Worm (Caenorhabditis elegans) whole organism, L4 larva: ENCODE measurements around the gene ZC373.5.

Experiments used
- F26F4.8 ChIP-seq: fragments of 200-800 bp; sonication (Bioruptor generic); conservative IDR thresholded peaks from 2 replicates; pipeline ENCODE4 v1.3.6; 2022; ENCODE audit warnings: missing genetic modification characterization, missing compliant biosample characterization
- F49E8.2 ChIP-seq: sonication (generic microtip); optimal IDR thresholded peaks from 2 replicates; lab custom pipeline; 2016; ENCODE audit warnings: missing compliant biosample characterization, mild to moderate bottlenecking, missing genetic modification characterization, borderline replicate concordance
- R02D3.7 ChIP-seq: fragments of 150-350 bp; sonication (generic microtip); optimal IDR thresholded peaks from 3 replicates; lab custom pipeline; 2014; ENCODE audit warnings: missing biosample characterization, missing genetic modification characterization
- T26A8.4 ChIP-seq: fragments of 200-800 bp; sonication (Bioruptor generic); IDR thresholded peaks from 2 replicates; pipeline ENCODE4 v1.3.6; 2022; ENCODE audit warnings: missing genetic modification characterization, missing compliant biosample characterization
- Y105C5A.15 ChIP-seq: fragments of 200-800 bp; sonication (Bioruptor generic); IDR thresholded peaks from 2 replicates; pipeline ENCODE4 v1.3.6; 2022; ENCODE audit warnings: missing genetic modification characterization, missing compliant biosample characterization
- Y48G9A.11 ChIP-seq: fragments of 200-800 bp; sonication (Bioruptor generic); IDR thresholded peaks from 2 replicates; pipeline ENCODE4 v1.3.6; 2022; ENCODE audit warnings: missing genetic modification reagents, missing genetic modification characterization, missing compliant biosample characterization
- Y75B8A.6 ChIP-seq: fragments of 200-800 bp; sonication (Bioruptor generic); IDR thresholded peaks from 2 replicates; pipeline ENCODE4 v1.3.6; 2022; ENCODE audit warnings: missing genetic modification reagents, missing genetic modification characterization, missing compliant biosample characterization
- ama-1 ChIP-seq: fragments of 150-350 bp; optimal IDR thresholded peaks from 2 replicates; lab custom pipeline; 2014; ENCODE audit warnings: inconsistent platforms, mixed read lengths
- arid-1 ChIP-seq: fragments of 200-800 bp; sonication (Bioruptor generic); conservative IDR thresholded peaks from 2 replicates; pipeline ENCODE4 v1.3.6; 2022; ENCODE audit warnings: missing genetic modification reagents, missing genetic modification characterization, missing compliant biosample characterization
- attf-4 ChIP-seq: sonication (generic microtip); optimal IDR thresholded peaks from 3 replicates; lab custom pipeline; 2017; ENCODE audit warnings: missing biosample characterization, missing genetic modification characterization
- ceh-28 ChIP-seq: fragments of 150-350 bp; optimal IDR thresholded peaks from 2 replicates; lab custom pipeline; 2014; ENCODE audit warnings: missing biosample characterization, missing genetic modification reagents, missing genetic modification characterization
- ceh-44 ChIP-seq: fragments of 200-800 bp; sonication (Bioruptor generic); IDR thresholded peaks from 2 replicates; pipeline ENCODE4 v1.3.6; 2022; ENCODE audit warnings: missing genetic modification reagents, missing genetic modification characterization, missing compliant biosample characterization
- ceh-62 ChIP-seq: sonication (generic microtip); optimal IDR thresholded peaks from 2 replicates; lab custom pipeline; 2017; ENCODE audit warnings: missing biosample characterization, missing genetic modification characterization
- ces-1 ChIP-seq: fragments of 150-350 bp; sonication (generic microtip); optimal IDR thresholded peaks from 4 replicates; lab custom pipeline; 2014; ENCODE audit warnings: missing biosample characterization, missing genetic modification reagents, missing genetic modification characterization
- daf-12 ChIP-seq: fragments of 150-350 bp; optimal IDR thresholded peaks from 2 replicates; lab custom pipeline; 2014; ENCODE audit warnings: missing biosample characterization, missing genetic modification reagents, missing genetic modification characterization
- daf-16 ChIP-seq, 3 experiments: sonication (generic microtip); optimal IDR thresholded peaks; 2 replicates each; lab custom pipeline; 2016 to 2017; ENCODE audit warnings: missing genetic modification characterization in 3 of 3, missing genetic modification reagents in 3 of 3, mild to moderate bottlenecking in 2 of 3, missing compliant biosample characterization in 2 of 3, missing biosample characterization in 1 of 3, moderate library complexity in 1 of 3
- daf-19 ChIP-seq: fragments of 200-800 bp; sonication (Bioruptor generic); conservative IDR thresholded peaks from 2 replicates; pipeline ENCODE4 v1.3.6; 2022; ENCODE audit warnings: missing genetic modification characterization, missing compliant biosample characterization
- daf-8 ChIP-seq: fragments of 200-800 bp; sonication (Bioruptor generic); IDR thresholded peaks from 2 replicates; pipeline ENCODE4 v1.3.6; 2022; ENCODE audit warnings: missing genetic modification characterization, missing compliant biosample characterization
- duxl-1 ChIP-seq: sonication (generic microtip); optimal IDR thresholded peaks from 2 replicates; lab custom pipeline; 2016; ENCODE audit warnings: mild to moderate bottlenecking, missing genetic modification characterization, moderate library complexity, missing compliant biosample characterization; ENCODE audit not compliant: poor library complexity
- egl-27 ChIP-seq: sonication (generic microtip); optimal IDR thresholded peaks from 3 replicates; lab custom pipeline; 2017; ENCODE audit warnings: missing biosample characterization, missing genetic modification reagents, missing genetic modification characterization
- gei-8 ChIP-seq: fragments of 200-800 bp; sonication (Bioruptor generic); optimal IDR thresholded peaks from 2 replicates; lab custom pipeline; 2018; ENCODE audit warnings: mild to moderate bottlenecking, missing genetic modification characterization, missing compliant biosample characterization
- hif-1 ChIP-seq, 2 experiments: sonication (generic microtip); optimal IDR thresholded peaks; 2 replicates each; lab custom pipeline; 2016 to 2017; ENCODE audit warnings: missing compliant biosample characterization in 2 of 2, missing genetic modification characterization in 2 of 2, missing genetic modification reagents in 2 of 2, missing genotype in 2 of 2, mild to moderate bottlenecking in 1 of 2
- lim-7 ChIP-seq: fragments of 200-800 bp; sonication (Bioruptor generic); IDR thresholded peaks from 2 replicates; pipeline ENCODE4 v1.3.6; 2022; ENCODE audit warnings: missing genetic modification characterization, missing compliant biosample characterization
- lin-13 ChIP-seq: fragments of 150-350 bp; optimal IDR thresholded peaks from 2 replicates; lab custom pipeline; 2014; ENCODE audit warnings: missing biosample characterization, missing genetic modification reagents, missing genetic modification characterization
- lin-39 ChIP-seq: fragments of 150-350 bp; optimal IDR thresholded peaks from 2 replicates; lab custom pipeline; 2014; ENCODE audit warnings: missing biosample characterization, missing genetic modification reagents, missing genetic modification characterization
- lsy-2 ChIP-seq, 2 experiments: fragments of 150-350 bp in 1 of 2; sonication (generic microtip) in 1 of 2; optimal IDR thresholded peaks; 2 replicates each; lab custom pipeline; 2014 to 2017; ENCODE audit warnings: missing biosample characterization in 2 of 2, missing genetic modification characterization in 2 of 2
- madf-5 ChIP-seq, 2 experiments: fragments of 200-800 bp; sonication (Bioruptor generic); IDR thresholded peaks; 2 replicates each; pipeline ENCODE4 v1.3.6; 2022; ENCODE audit warnings: missing compliant biosample characterization in 2 of 2, missing genetic modification characterization in 2 of 2
- madf-9 ChIP-seq: fragments of 200-800 bp; sonication (Bioruptor generic); conservative IDR thresholded peaks from 2 replicates; pipeline ENCODE4 v1.3.6; 2022; ENCODE audit warnings: missing genetic modification reagents, missing genetic modification characterization, missing compliant biosample characterization
- mdl-1 ChIP-seq, 2 experiments: fragments of 150-350 bp in 1 of 2; sonication (generic microtip) in 1 of 2; optimal IDR thresholded peaks; 2 replicates each; lab custom pipeline; 2014 to 2017; ENCODE audit warnings: missing biosample characterization in 2 of 2, missing genetic modification characterization in 2 of 2
- mep-1 ChIP-seq: fragments of 150-350 bp; sonication (generic microtip); optimal IDR thresholded peaks from 3 replicates; lab custom pipeline; 2014; ENCODE audit warnings: missing biosample characterization, missing genetic modification characterization
- mes-2 ChIP-seq: sonication (generic microtip); optimal IDR thresholded peaks from 2 replicates; lab custom pipeline; 2016; ENCODE audit warnings: missing genotype, mild to moderate bottlenecking, missing genetic modification characterization, missing compliant biosample characterization; ENCODE audit not compliant: poor library complexity, severe bottlenecking
- mxl-2 ChIP-seq: fragments of 200-800 bp; sonication (Bioruptor generic); conservative IDR thresholded peaks from 2 replicates; pipeline ENCODE4 v1.3.6; 2022; ENCODE audit warnings: missing genetic modification reagents, missing genetic modification characterization, missing compliant biosample characterization
- mxl-3 ChIP-seq: fragments of 200-800 bp; sonication (Bioruptor generic); optimal IDR thresholded peaks from 2 replicates; lab custom pipeline; 2018; ENCODE audit warnings: mild to moderate bottlenecking, missing genetic modification characterization, missing compliant biosample characterization
- nhr-102 ChIP-seq: sonication (generic microtip); optimal IDR thresholded peaks from 2 replicates; lab custom pipeline; 2016; ENCODE audit warnings: mild to moderate bottlenecking, missing genetic modification characterization, moderate library complexity, missing compliant biosample characterization
- nhr-237 ChIP-seq: sonication (generic microtip); optimal IDR thresholded peaks from 2 replicates; lab custom pipeline; 2017; ENCODE audit warnings: missing biosample characterization, missing genetic modification characterization
- nhr-28 ChIP-seq: fragments of 150-350 bp; optimal IDR thresholded peaks from 2 replicates; lab custom pipeline; 2014; ENCODE audit warnings: missing biosample characterization, missing genetic modification characterization
- nhr-42 ChIP-seq: fragments of 200-800 bp; sonication (Bioruptor generic); IDR thresholded peaks from 2 replicates; pipeline ENCODE4 v1.3.6; 2022; ENCODE audit warnings: missing genetic modification characterization, missing compliant biosample characterization
- nhr-6 ChIP-seq: fragments of 150-350 bp; optimal IDR thresholded peaks from 2 replicates; lab custom pipeline; 2014; ENCODE audit warnings: missing biosample characterization, missing genetic modification characterization
- nhr-76 ChIP-seq: fragments of 150-350 bp; optimal IDR thresholded peaks from 2 replicates; lab custom pipeline; 2014; ENCODE audit warnings: missing biosample characterization, missing genetic modification characterization
- nhr-77 ChIP-seq: fragments of 150-350 bp; optimal IDR thresholded peaks from 2 replicates; lab custom pipeline; 2014; ENCODE audit warnings: missing biosample characterization, missing genetic modification characterization
- php-3 ChIP-seq: fragments of 200-800 bp; sonication (Bioruptor generic); IDR thresholded peaks from 2 replicates; pipeline ENCODE4 v1.3.6; 2022; ENCODE audit warnings: missing genetic modification reagents, missing genetic modification characterization, missing compliant biosample characterization
- rbr-2 ChIP-seq: sonication (generic microtip); optimal IDR thresholded peaks from 2 replicates; lab custom pipeline; 2016; ENCODE audit warnings: missing genotype, missing genetic modification characterization, missing compliant biosample characterization
- sdz-12 ChIP-seq: fragments of 200-800 bp; sonication (Bioruptor generic); optimal IDR thresholded peaks from 2 replicates; lab custom pipeline; 2018; ENCODE audit warnings: mild to moderate bottlenecking, missing genetic modification characterization, missing compliant biosample characterization
- skn-1 ChIP-seq: fragments of 150-350 bp; optimal IDR thresholded peaks from 2 replicates; lab custom pipeline; 2014; ENCODE audit warnings: missing biosample characterization, missing genetic modification characterization
- snpc-4 ChIP-seq: fragments of 150-350 bp; optimal IDR thresholded peaks from 2 replicates; lab custom pipeline; 2014; ENCODE audit warnings: missing biosample characterization, missing genetic modification characterization
- spr-1 ChIP-seq: sonication (generic microtip); optimal IDR thresholded peaks from 2 replicates; lab custom pipeline; 2016; ENCODE audit warnings: mild to moderate bottlenecking, missing genetic modification characterization, missing compliant biosample characterization
- tag-97 ChIP-seq: fragments of 200-800 bp; sonication (Bioruptor generic); IDR thresholded peaks from 2 replicates; pipeline ENCODE4 v1.3.6; 2022; ENCODE audit warnings: missing genetic modification characterization, missing compliant biosample characterization
- unc-130 ChIP-seq: sonication (generic microtip); optimal IDR thresholded peaks from 2 replicates; lab custom pipeline; 2016; ENCODE audit warnings: missing genetic modification reagents, missing genetic modification characterization, missing compliant biosample characterization
- unc-62 ChIP-seq, 3 experiments: fragments of 150-350 bp in 1 of 3; sonication (generic microtip); optimal IDR thresholded peaks in 2 of 3; peaks in 1 of 3; 1 replicate in 1 of 3; 2 replicates in 2 of 3; lab custom pipeline; 2014 to 2017; ENCODE audit warnings: missing biosample characterization in 3 of 3, missing genetic modification characterization in 3 of 3, missing genetic modification reagents in 3 of 3, missing genotype in 1 of 3
- zag-1 ChIP-seq: fragments of 150-350 bp; optimal IDR thresholded peaks from 2 replicates; lab custom pipeline; 2014; ENCODE audit warnings: missing biosample characterization, missing genetic modification characterization
- zfp-3 ChIP-seq: fragments of 200-800 bp; sonication (Bioruptor generic); conservative IDR thresholded peaks from 2 replicates; pipeline ENCODE4 v1.3.6; 2022; ENCODE audit warnings: missing genetic modification reagents, missing genetic modification characterization, missing compliant biosample characterization
- zip-2 ChIP-seq: fragments of 150-350 bp; optimal IDR thresholded peaks from 2 replicates; lab custom pipeline; 2014; ENCODE audit warnings: missing biosample characterization, missing genetic modification characterization

ZC373.5 gene

DNA sequence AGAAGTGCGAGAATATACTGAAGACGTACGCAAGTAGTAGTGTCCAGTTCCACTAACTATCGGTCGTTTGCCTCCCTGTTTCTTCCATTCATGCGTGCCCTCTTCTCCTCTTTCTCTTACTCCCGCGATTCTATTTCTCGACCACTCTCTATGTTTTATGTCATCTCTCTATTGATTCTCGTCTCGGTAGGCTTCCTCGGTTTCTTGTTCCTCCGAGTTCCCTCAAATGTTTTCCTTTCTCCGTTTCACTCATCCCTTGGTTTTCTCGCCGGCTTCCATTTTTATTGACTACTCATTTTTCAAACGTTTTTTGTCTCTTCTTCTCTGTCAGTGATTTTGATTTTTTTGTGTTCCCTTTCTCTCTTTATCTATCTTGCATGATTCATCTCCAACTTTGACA is 47.8 kb downstream of the ZC373.5 start (continued):
- TF ChIP-seq mes-2 (tag; lab: Kevin White, UChicago) (peak; percentile 13), daf-8 (GFP tag; lab: Robert Waterston, UW) (no peak), unc-62 (GFP tag; optimal IDR thresholded peaks at IDR 0.05 in 1 of 2; lab: Kevin White, UChicago) (peak in 1 of 2 experiments; percentile 97), unc-62 (tag; optimal IDR thresholded peaks at IDR 0.05; lab: Kevin White, UChicago) (no peak), zfp-3 (GFP tag; lab: Robert Waterston, UW) (no peak), unc-130 (GFP tag; lab: Kevin White, UChicago) (no peak), mxl-3 (GFP tag; lab: Kevin White, UChicago) (peak; percentile 39), ceh-62 (tag; lab: Kevin White, UChicago) (no peak), attf-4 (tag; lab: Kevin White, UChicago) (no peak), lin-39 (tag; lab: Kevin White, UChicago) (no peak), ceh-28 (tag; lab: Kevin White, UChicago) (peak; percentile 13), gei-8 (GFP tag; lab: Kevin White, UChicago) (no peak), ces-1 (GFP tag; lab: Kevin White, UChicago) (no peak), nhr-76 (tag; lab: Kevin White, UChicago) (no peak), nhr-6 (tag; lab: Kevin White, UChicago) (no peak), nhr-237 (tag; lab: Kevin White, UChicago) (no peak), F26F4.8 (no peak), arid-1 (GFP tag; lab: Robert Waterston, UW) (no peak), sdz-12 (GFP tag; lab: Kevin White, UChicago) (no peak), mdl-1 (tag; optimal IDR thresholded peaks at IDR 0.05; lab: Kevin White, UChicago) (peak in 1 of 2 experiments; percentile 72), mep-1 (tag; lab: Kevin White, UChicago) (peak; percentile 53), tag-97 (GFP tag; lab: Robert Waterston, UW) (no peak), ceh-44 (GFP tag; lab: Robert Waterston, UW) (no peak), madf-9 (GFP tag; lab: Robert Waterston, UW) (no peak), zip-2 (no peak), php-3 (GFP tag; lab: Robert Waterston, UW) (no peak), duxl-1 (no peak), Y48G9A.11 (GFP tag; lab: Robert Waterston, UW) (no peak), F49E8.2 (tag; lab: Kevin White, UChicago) (no peak), skn-1 (no peak), snpc-4 (tag; lab: Kevin White, UChicago) (no peak), mxl-2 (GFP tag; lab: Robert Waterston, UW) (no peak), R02D3.7 (tag; lab: Kevin White, UChicago) (no peak), egl-27 (tag; lab: Kevin White, UChicago) (no peak), nhr-77 (tag; lab: Kevin White, UChicago) (peak; percentile 13), hif-1 (tag; optimal IDR thresholded peaks at IDR 0.05; lab: Kevin White, UChicago) (no peak), rbr-2 (tag; lab: Kevin White, UChicago) (peak; percentile 44), zag-1 (no peak), daf-19 (GFP tag; lab: Robert Waterston, UW) (no peak), lim-7 (GFP tag; lab: Robert Waterston, UW) (no peak), lsy-2 (tag; optimal IDR thresholded peaks at IDR 0.05; lab: Kevin White, UChicago) (peak in 1 of 2 experiments; percentile 39), nhr-42 (GFP tag; lab: Robert Waterston, UW) (no peak), Y75B8A.6 (GFP tag; lab: Robert Waterston, UW) (no peak), nhr-28 (tag; lab: Kevin White, UChicago) (peak; percentile 80), ama-1 (lab: Kevin White, UChicago) (no peak), nhr-102 (tag; lab: Kevin White, UChicago) (no peak), daf-12 (tag; lab: Kevin White, UChicago) (no peak), spr-1 (no peak), daf-16 (GFP tag; optimal IDR thresholded peaks at IDR 0.05; lab: Kevin White, UChicago) (peak in 1 of 2 experiments; percentile 40), daf-16 (tag; optimal IDR thresholded peaks at IDR 0.05; lab: Kevin White, UChicago) (no peak), madf-5 (GFP tag; IDR thresholded peaks at IDR 0.05; lab: Robert Waterston, UW) (no peak), Y105C5A.15 (no peak), lin-13 (GFP tag; lab: Kevin White, UChicago) (no peak), T26A8.4 (GFP tag; lab: Robert Waterston, UW) (no peak)
